Fruit fly (Drosophila melanogaster) whole organism, embryonic: Measurements from ENCODE around the gene Pop5.
A peak's percentile ranks its signal among the peaks of the same experiment; 100 is the strongest.

Experiments used
- B-H1 ChIP-seq: fragments of 200-800 bp; sonication (Bioruptor generic); IDR thresholded peaks from 3 replicates; pipeline ENCODE4 v1.3.6; 2022; ENCODE audit warnings: missing biosample characterization, missing genetic modification characterization
- B-H2 ChIP-seq: fragments of 200-800 bp; sonication (Bioruptor generic); optimal IDR thresholded peaks from 2 replicates; lab custom pipeline; 2018; ENCODE audit warnings: missing biosample characterization, mild to moderate bottlenecking, missing genetic modification characterization
- Bteb2 ChIP-seq: fragments of 200-800 bp; sonication (Bioruptor generic); optimal IDR thresholded peaks from 2 replicates; lab custom pipeline; 2016; ENCODE audit warnings: missing biosample characterization, missing genetic modification characterization
- C15 ChIP-seq: fragments of 200-800 bp; sonication (Bioruptor generic); IDR thresholded peaks from 3 replicates; pipeline ENCODE4 v1.3.6; 2022; ENCODE audit warnings: missing biosample characterization, missing genetic modification characterization
- CG10462 ChIP-seq: fragments of 200-800 bp; sonication (Bioruptor generic); optimal IDR thresholded peaks from 2 replicates; lab custom pipeline; 2016; ENCODE audit warnings: missing biosample characterization, missing genetic modification characterization
- CG12104 ChIP-seq: fragments of 200-800 bp; sonication (Bioruptor generic); optimal IDR thresholded peaks from 3 replicates; lab custom pipeline; 2016; ENCODE audit warnings: missing biosample characterization, missing genetic modification characterization
- CG12219 ChIP-seq: fragments of 200-800 bp; sonication (Bioruptor generic); optimal IDR thresholded peaks from 3 replicates; lab custom pipeline; 2018; ENCODE audit warnings: missing biosample characterization, mild to moderate bottlenecking, missing genetic modification characterization
- CG12391 ChIP-seq: fragments of 200-800 bp; sonication (Bioruptor generic); optimal IDR thresholded peaks from 3 replicates; lab custom pipeline; 2018; ENCODE audit warnings: missing biosample characterization, mild to moderate bottlenecking, missing genetic modification characterization, moderate library complexity
- CG13775 ChIP-seq: fragments of 200-800 bp; sonication (Bioruptor generic); optimal IDR thresholded peaks from 3 replicates; lab custom pipeline; 2017; ENCODE audit warnings: missing biosample characterization, mild to moderate bottlenecking, missing genetic modification characterization
- CG14050 ChIP-seq: fragments of 200-800 bp; sonication (Bioruptor generic); IDR thresholded peaks from 3 replicates; pipeline ENCODE4 v1.3.6; 2022; ENCODE audit warnings: missing biosample characterization, missing genetic modification characterization
- CG14441 ChIP-seq: fragments of 200-800 bp; sonication (Bioruptor generic); IDR thresholded peaks from 2 replicates; pipeline ENCODE4 v1.3.6; 2022; ENCODE audit warnings: missing biosample characterization, missing genetic modification characterization
- CG1792 ChIP-seq: fragments of 200-800 bp; sonication (Bioruptor generic); optimal IDR thresholded peaks from 2 replicates; lab custom pipeline; 2016; ENCODE audit warnings: missing biosample characterization, missing genetic modification characterization
- CG34422 ChIP-seq: fragments of 200-800 bp; sonication (Bioruptor generic); IDR thresholded peaks from 3 replicates; pipeline ENCODE4 v1.3.6; 2022; ENCODE audit warnings: missing biosample characterization, missing genetic modification characterization
- CG3995 ChIP-seq: fragments of 200-800 bp; sonication (Bioruptor generic); optimal IDR thresholded peaks from 3 replicates; lab custom pipeline; 2016; ENCODE audit warnings: missing biosample characterization, missing genetic modification characterization
- CG4282 ChIP-seq: fragments of 200-800 bp; sonication (Bioruptor generic); optimal IDR thresholded peaks from 2 replicates; lab custom pipeline; 2016; ENCODE audit warnings: missing biosample characterization, missing genetic modification characterization
- CG4424 ChIP-seq: fragments of 200-800 bp; sonication (Bioruptor generic); optimal IDR thresholded peaks from 3 replicates; lab custom pipeline; 2016; ENCODE audit warnings: missing biosample characterization, missing genetic modification characterization
- CG4854 ChIP-seq: fragments of 200-800 bp; sonication (Bioruptor generic); optimal IDR thresholded peaks from 2 replicates; lab custom pipeline; 2016; ENCODE audit warnings: missing biosample characterization, missing genetic modification characterization, inconsistent platforms
- CG7928 ChIP-seq: fragments of 200-800 bp; sonication (Bioruptor generic); optimal IDR thresholded peaks from 2 replicates; lab custom pipeline; 2017; ENCODE audit warnings: missing biosample characterization, mild to moderate bottlenecking, missing genetic modification characterization
- Dad ChIP-seq: fragments of 200-800 bp; sonication (Bioruptor generic); optimal IDR thresholded peaks from 3 replicates; lab custom pipeline; 2016; ENCODE audit warnings: missing biosample characterization, missing genetic modification characterization
- Dip3 ChIP-seq: fragments of 200-800 bp; sonication (Bioruptor generic); optimal IDR thresholded peaks from 3 replicates; lab custom pipeline; 2016; ENCODE audit warnings: missing biosample characterization, missing genetic modification characterization
- Dref ChIP-seq: fragments of 200-800 bp; sonication (Bioruptor generic); IDR thresholded peaks from 2 replicates; pipeline ENCODE4 v1.3.6; 2022; ENCODE audit warnings: missing biosample characterization, missing genetic modification characterization
- HLH4C ChIP-seq: fragments of 200-800 bp; sonication (Bioruptor generic); IDR thresholded peaks from 3 replicates; pipeline ENCODE4 v1.3.6; 2022; ENCODE audit warnings: missing biosample characterization, missing genetic modification characterization; ENCODE audit not compliant: partially characterized antibody
- Max ChIP-seq: fragments of 200-800 bp; sonication (Bioruptor generic); optimal IDR thresholded peaks from 2 replicates; lab custom pipeline; 2016; ENCODE audit warnings: missing biosample characterization, mild to moderate bottlenecking, missing genetic modification characterization
- NK7.1 ChIP-seq: fragments of 200-800 bp; sonication (Bioruptor generic); optimal IDR thresholded peaks from 3 replicates; lab custom pipeline; 2016; ENCODE audit warnings: missing biosample characterization, missing genetic modification characterization
- Nf-YB ChIP-seq: fragments of 200-800 bp; sonication (Bioruptor generic); optimal IDR thresholded peaks from 3 replicates; lab custom pipeline; 2019; ENCODE audit warnings: missing biosample characterization, mild to moderate bottlenecking, missing genetic modification characterization, moderate library complexity
- Opbp ChIP-seq: fragments of 200-800 bp; sonication (Bioruptor generic); IDR thresholded peaks from 3 replicates; pipeline ENCODE4 v1.3.6; 2022; ENCODE audit warnings: missing biosample characterization, missing genetic modification characterization; ENCODE audit not compliant: partially characterized antibody
- bab2 ChIP-seq: fragments of 200-800 bp; sonication (Bioruptor generic); optimal IDR thresholded peaks from 2 replicates; lab custom pipeline; 2016; ENCODE audit warnings: missing biosample characterization, missing genetic modification characterization
- cas ChIP-seq: fragments of 200-800 bp; sonication (Bioruptor generic); IDR thresholded peaks from 2 replicates; pipeline ENCODE4 v1.3.6; 2022; ENCODE audit warnings: missing biosample characterization, missing genetic modification characterization
- chm ChIP-seq: fragments of 200-800 bp; sonication (Bioruptor generic); IDR thresholded peaks from 2 replicates; pipeline ENCODE4 v1.3.6; 2022; ENCODE audit warnings: missing biosample characterization, missing genetic modification characterization
- crc ChIP-seq: fragments of 200-800 bp; sonication (Bioruptor generic); optimal IDR thresholded peaks from 2 replicates; lab custom pipeline; 2016; ENCODE audit warnings: missing biosample characterization, missing genetic modification characterization
- cwo ChIP-seq: fragments of 200-800 bp; sonication (Bioruptor generic); optimal IDR thresholded peaks from 3 replicates; lab custom pipeline; 2017; ENCODE audit warnings: missing biosample characterization, missing genetic modification characterization, mild to moderate bottlenecking, moderate library complexity, missing genetic modification reagents
- dmrt99B ChIP-seq: fragments of 200-800 bp; sonication (Bioruptor generic); optimal IDR thresholded peaks from 2 replicates; lab custom pipeline; 2018; ENCODE audit warnings: missing biosample characterization, mild to moderate bottlenecking, missing genetic modification characterization, moderate library complexity
- ems ChIP-seq: fragments of 200-800 bp; sonication (Bioruptor generic); optimal IDR thresholded peaks from 3 replicates; lab custom pipeline; 2016; ENCODE audit warnings: missing biosample characterization, missing genetic modification characterization
- h ChIP-seq: fragments of >200 bp; optimal IDR thresholded peaks from 2 replicates; lab custom pipeline; 2017
- her ChIP-seq: fragments of 200-800 bp; sonication (Bioruptor generic); optimal IDR thresholded peaks from 2 replicates; lab custom pipeline; 2016; ENCODE audit warnings: missing biosample characterization, missing genetic modification characterization
- lab ChIP-seq: fragments of 200-800 bp; sonication (Bioruptor generic); optimal IDR thresholded peaks from 3 replicates; lab custom pipeline; 2017; ENCODE audit warnings: missing biosample characterization, missing genetic modification characterization, mild to moderate bottlenecking, moderate library complexity, missing genetic modification reagents
- pan ChIP-seq, 4 experiments: fragments of >200 bp in 3 of 4; fragments of 200-800 bp in 1 of 4; sonication (Bioruptor generic) in 1 of 4; optimal IDR thresholded peaks in 3 of 4; IDR thresholded peaks in 1 of 4; 2 replicates each; pipeline versions ENCODE4 v1.3.6 to Lab custom; 2017 to 2022; ENCODE audit warnings: missing biosample characterization in 2 of 4, missing genetic modification characterization in 2 of 4, mixed read lengths in 1 of 4
- pfk ChIP-seq: fragments of 200-800 bp; sonication (Bioruptor generic); optimal IDR thresholded peaks from 2 replicates; lab custom pipeline; 2018; ENCODE audit warnings: missing biosample characterization, mild to moderate bottlenecking, missing genetic modification characterization, moderate library complexity
- repo ChIP-seq: fragments of 200-800 bp; sonication (Bioruptor generic); optimal IDR thresholded peaks from 2 replicates; lab custom pipeline; 2016; ENCODE audit warnings: missing biosample characterization, missing genetic modification characterization
- scrt ChIP-seq: fragments of 200-800 bp; sonication (Bioruptor generic); optimal IDR thresholded peaks from 2 replicates; lab custom pipeline; 2018; ENCODE audit warnings: missing biosample characterization, mild to moderate bottlenecking, missing genetic modification characterization, moderate library complexity
- trem ChIP-seq: fragments of 200-800 bp; optimal IDR thresholded peaks from 3 replicates; lab custom pipeline; 2019; ENCODE audit warnings: missing biosample characterization, mild to moderate bottlenecking, missing genetic modification characterization, moderate library complexity
- ttk ChIP-seq: fragments of 200-800 bp; sonication (Bioruptor generic); IDR thresholded peaks from 2 replicates; pipeline ENCODE4 v2.1.2; 2022; ENCODE audit warnings: missing biosample characterization, missing genetic modification characterization

Pop5 gene

DNA sequence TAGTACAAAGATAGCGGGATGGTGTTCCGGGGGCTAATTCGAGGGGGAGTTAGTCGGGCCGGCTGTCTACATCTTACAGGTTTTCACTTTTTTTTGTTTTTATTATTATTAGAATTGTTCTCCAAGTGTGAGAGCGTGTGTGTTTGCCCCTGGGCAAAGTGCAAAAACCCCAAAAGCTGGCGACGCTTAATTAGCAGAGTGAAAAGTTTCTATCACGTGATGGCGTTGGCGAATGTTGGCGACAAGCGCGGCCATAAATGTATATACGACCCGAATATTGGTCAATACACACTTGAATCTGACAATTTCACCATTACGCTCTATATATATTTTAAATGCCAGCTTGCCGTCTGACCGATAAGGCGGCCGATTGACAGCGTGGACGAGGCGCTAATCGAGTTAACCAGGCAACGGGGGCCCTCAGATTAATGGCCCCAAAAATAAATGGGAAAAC is 35.9 kb downstream of the Pop5 start (continued):
- TF ChIP-seq CG1792 (GFP tag; lab: Kevin White, UChicago) = no peak
- no peak for TF ChIP-seq Max (GFP tag; lab: Kevin White, UChicago)
- peak; percentile 15 for TF ChIP-seq lab
- TF ChIP-seq CG10462 = no peak
- no peak for TF ChIP-seq pan (optimal IDR thresholded peaks at IDR 0.05; lab: Kevin White, UChicago)
- TF ChIP-seq pan (GFP tag; optimal IDR thresholded peaks at IDR 0.05 in 1 of 2, IDR thresholded peaks at IDR 0.05 in 1 of 2) = no peak
- TF ChIP-seq Dad (GFP tag; lab: Kevin White, UChicago) = no peak
- TF ChIP-seq CG7928 (GFP tag; lab: Kevin White, UChicago) = no peak
- TF ChIP-seq CG12104 (GFP tag; lab: Kevin White, UChicago) = no peak
- TF ChIP-seq CG12391 = no peak
- TF ChIP-seq NK7.1 (GFP tag; lab: Kevin White, UChicago) = no peak
- TF ChIP-seq bab2 = no peak
- no peak for TF ChIP-seq B-H1 (GFP tag; lab: Robert Waterston, UW)
- no peak for TF ChIP-seq Opbp
- TF ChIP-seq CG4424 = no peak
- TF ChIP-seq ttk = no peak
- TF ChIP-seq CG14050 (GFP tag; lab: Robert Waterston, UW) = no peak
- no peak for TF ChIP-seq ems
- no peak for TF ChIP-seq crc (GFP tag; lab: Kevin White, UChicago)
- no peak for TF ChIP-seq her (GFP tag; lab: Kevin White, UChicago)
- TF ChIP-seq CG34422 (GFP tag; lab: Robert Waterston, UW) = no peak
- 0 out of 3 replicates have a peak, but pooled peaks have one; percentile 24 for TF ChIP-seq C15 (GFP tag; lab: Robert Waterston, UW)
- TF ChIP-seq repo (GFP tag; lab: Kevin White, UChicago) = no peak
- no peak for TF ChIP-seq Dref
- TF ChIP-seq Dip3 (GFP tag; lab: Kevin White, UChicago) = no peak
- no peak for TF ChIP-seq chm (GFP tag; lab: Robert Waterston, UW)
- TF ChIP-seq dmrt99B = no peak
- no peak for TF ChIP-seq HLH4C (GFP tag; lab: Robert Waterston, UW)
- no peak for TF ChIP-seq pfk (GFP tag; lab: Kevin White, UChicago)
- TF ChIP-seq CG12219 (GFP tag; lab: Kevin White, UChicago) = no peak
- TF ChIP-seq h (lab: Kevin White, UChicago) = no peak
- no peak for TF ChIP-seq CG4282 (GFP tag; lab: Kevin White, UChicago)
- peak; percentile 87 for TF ChIP-seq cwo (GFP tag; lab: Kevin White, UChicago)
- TF ChIP-seq trem (tag; lab: Kevin White, UChicago) = no peak
- TF ChIP-seq CG14441 (GFP tag; lab: Robert Waterston, UW) = peak; percentile 40; the same call in 1 of the 2 replicates
- no peak for TF ChIP-seq cas (GFP tag; lab: Robert Waterston, UW)
- no peak for TF ChIP-seq Bteb2
- no peak for TF ChIP-seq CG13775 (GFP tag; lab: Kevin White, UChicago)
- no peak for TF ChIP-seq CG4854 (GFP tag; lab: Kevin White, UChicago)
- TF ChIP-seq B-H2 (GFP tag; lab: Kevin White, UChicago) = peak; percentile 36
- TF ChIP-seq scrt (GFP tag; lab: Kevin White, UChicago) = no peak

DNA sequence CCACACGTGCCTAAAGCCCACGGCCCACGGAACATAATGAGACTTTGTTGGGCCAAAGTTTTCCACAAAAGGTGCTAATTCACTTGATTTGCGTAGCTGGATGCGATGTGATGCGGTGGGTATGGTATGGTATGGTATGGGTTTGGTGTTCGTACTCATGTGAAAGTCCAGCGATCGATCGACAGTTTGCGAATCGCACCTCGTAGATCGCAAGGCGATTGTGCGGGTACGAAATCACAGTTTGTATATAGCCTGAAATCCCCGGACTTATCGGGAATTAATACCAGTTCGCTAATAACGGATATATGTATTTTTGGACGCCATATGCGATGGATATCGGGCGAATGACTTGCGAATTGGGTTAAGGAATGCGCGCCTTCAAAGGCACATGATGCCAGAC is 36.9 kb downstream of the Pop5 start:
- TF ChIP-seq CG3995 (GFP tag; lab: Kevin White, UChicago) (peak; percentile 6), Nf-YB (GFP tag; lab: Kevin White, UChicago) (no peak)
- TF ChIP-seq, all 482 proteins: peak for 1
